Fruit fly (Drosophila melanogaster) whole organism, embryonic: ENCODE results near the gene Rab3-GAP.

Experiments used
- ATbp ChIP-seq: fragments of 200-800 bp; sonication (Bioruptor generic); optimal IDR thresholded peaks from 2 replicates; lab custom pipeline; 2017; ENCODE audit warnings: missing biosample characterization, mild to moderate bottlenecking, missing genetic modification characterization, missing genetic modification reagents
- CG10543 ChIP-seq: fragments of 200-800 bp; sonication (Bioruptor generic); optimal IDR thresholded peaks from 3 replicates; lab custom pipeline; 2017; ENCODE audit warnings: missing biosample characterization, mild to moderate bottlenecking, missing genetic modification characterization, moderate library complexity
- CG12744 ChIP-seq: fragments of 200-800 bp; sonication (Bioruptor generic); optimal IDR thresholded peaks from 2 replicates; lab custom pipeline; 2016; ENCODE audit warnings: missing biosample characterization, missing genetic modification characterization
- CG16779 ChIP-seq: fragments of 200-800 bp; sonication (Bioruptor generic); IDR thresholded peaks from 2 replicates; pipeline ENCODE4 v1.3.6; 2022; ENCODE audit warnings: missing biosample characterization, missing genetic modification characterization
- CG2678 ChIP-seq: fragments of 200-800 bp; sonication (Bioruptor generic); optimal IDR thresholded peaks from 3 replicates; lab custom pipeline; 2019; ENCODE audit warnings: missing biosample characterization, mild to moderate bottlenecking, missing genetic modification characterization, moderate library complexity
- CG30020 ChIP-seq: fragments of 200-800 bp; optimal IDR thresholded peaks from 2 replicates; lab custom pipeline; 2019; ENCODE audit warnings: missing biosample characterization, mild to moderate bottlenecking, missing genetic modification characterization, moderate library complexity
- CG3407 ChIP-seq: fragments of 200-800 bp; sonication (Bioruptor generic); optimal IDR thresholded peaks from 2 replicates; lab custom pipeline; 2018; ENCODE audit warnings: missing biosample characterization, mild to moderate bottlenecking, missing genetic modification characterization
- CG34376 ChIP-seq: fragments of 200-800 bp; sonication (Bioruptor generic); optimal IDR thresholded peaks from 2 replicates; lab custom pipeline; 2018; ENCODE audit warnings: missing biosample characterization, mild to moderate bottlenecking, missing genetic modification characterization
- CG4707 ChIP-seq: fragments of 200-800 bp; sonication (Bioruptor generic); optimal IDR thresholded peaks from 2 replicates; lab custom pipeline; 2018; ENCODE audit warnings: missing biosample characterization, mild to moderate bottlenecking, missing genetic modification characterization, moderate library complexity
- CG6254 ChIP-seq: fragments of 200-800 bp; sonication (Bioruptor generic); optimal IDR thresholded peaks from 3 replicates; lab custom pipeline; 2017; ENCODE audit warnings: mild to moderate bottlenecking, missing biosample characterization, missing genetic modification reagents, missing genetic modification characterization
- CG7271 ChIP-seq: fragments of 200-800 bp; sonication (Bioruptor generic); optimal IDR thresholded peaks from 2 replicates; lab custom pipeline; 2018; ENCODE audit warnings: missing biosample characterization, mild to moderate bottlenecking, missing genetic modification characterization, moderate library complexity
- CG7786 ChIP-seq: fragments of 200-800 bp; sonication (Bioruptor generic); optimal IDR thresholded peaks from 2 replicates; lab custom pipeline; 2016; ENCODE audit warnings: missing biosample characterization, missing genetic modification characterization
- CG8089 ChIP-seq: fragments of 200-800 bp; sonication (Bioruptor generic); optimal IDR thresholded peaks from 3 replicates; lab custom pipeline; 2016; ENCODE audit warnings: missing biosample characterization, missing genetic modification characterization
- CG8290 ChIP-seq, 3 experiments: fragments of 200-800 bp; sonication (Bioruptor generic); optimal IDR thresholded peaks; 2 replicates each; lab custom pipeline; 2016 to 2019; ENCODE audit warnings: missing biosample characterization in 3 of 3, missing genetic modification characterization in 3 of 3, mild to moderate bottlenecking in 2 of 3, moderate library complexity in 1 of 3
- CG8765 ChIP-seq: fragments of 200-800 bp; sonication (Bioruptor generic); IDR thresholded peaks from 2 replicates; pipeline ENCODE4 v1.3.6; 2022; ENCODE audit warnings: missing biosample characterization, missing genetic modification characterization
- CG9437 ChIP-seq: fragments of 200-800 bp; sonication (Bioruptor generic); optimal IDR thresholded peaks from 2 replicates; lab custom pipeline; 2018; ENCODE audit warnings: missing biosample characterization, mild to moderate bottlenecking, missing genetic modification characterization
- CG9932 ChIP-seq: fragments of 200-800 bp; sonication (Bioruptor generic); IDR thresholded peaks from 2 replicates; pipeline ENCODE4 v1.3.6; 2022; ENCODE audit warnings: missing biosample characterization, missing genetic modification characterization
- CTCF ChIP-seq: fragments of 200-800 bp; sonication (Bioruptor generic); optimal IDR thresholded peaks from 2 replicates; lab custom pipeline; 2017; ENCODE audit warnings: missing biosample characterization, mild to moderate bottlenecking, missing genetic modification characterization, moderate library complexity
- Chrac-16 ChIP-seq: fragments of 200-800 bp; sonication (Bioruptor generic); optimal IDR thresholded peaks from 3 replicates; lab custom pipeline; 2016; ENCODE audit warnings: missing biosample characterization, missing genetic modification characterization
- CoRest ChIP-seq: fragments of 200-800 bp; sonication (Bioruptor generic); optimal IDR thresholded peaks from 3 replicates; lab custom pipeline; 2018; ENCODE audit warnings: missing biosample characterization, mild to moderate bottlenecking, missing genetic modification characterization, moderate library complexity
- Deaf1 ChIP-seq: fragments of 200-800 bp; optimal IDR thresholded peaks from 3 replicates; lab custom pipeline; 2019; ENCODE audit warnings: missing biosample characterization, mild to moderate bottlenecking, missing genetic modification characterization, moderate library complexity
- HLH54F ChIP-seq: fragments of 200-800 bp; sonication (Bioruptor generic); optimal IDR thresholded peaks from 3 replicates; lab custom pipeline; 2016; ENCODE audit warnings: missing biosample characterization, missing genetic modification characterization
- Hmx ChIP-seq: fragments of 200-800 bp; sonication (Bioruptor generic); optimal IDR thresholded peaks from 2 replicates; lab custom pipeline; 2016; ENCODE audit warnings: missing biosample characterization, missing genetic modification characterization
- Lhr ChIP-seq: fragments of 200-800 bp; sonication (Bioruptor generic); optimal IDR thresholded peaks from 3 replicates; lab custom pipeline; 2017; ENCODE audit warnings: mild to moderate bottlenecking, missing biosample characterization, missing genetic modification reagents, missing genetic modification characterization
- MESR4 ChIP-seq: fragments of 200-800 bp; sonication (Bioruptor generic); optimal IDR thresholded peaks from 2 replicates; lab custom pipeline; 2018; ENCODE audit warnings: missing biosample characterization, mild to moderate bottlenecking, missing genetic modification characterization, moderate library complexity
- Max ChIP-seq: fragments of 200-800 bp; sonication (Bioruptor generic); optimal IDR thresholded peaks from 2 replicates; lab custom pipeline; 2016; ENCODE audit warnings: missing biosample characterization, mild to moderate bottlenecking, missing genetic modification characterization
- Mes4 ChIP-seq: fragments of 200-800 bp; sonication (Bioruptor generic); optimal IDR thresholded peaks from 2 replicates; lab custom pipeline; 2016; ENCODE audit warnings: missing biosample characterization, missing genetic modification characterization
- Nf-YC ChIP-seq: fragments of 200-800 bp; optimal IDR thresholded peaks from 3 replicates; lab custom pipeline; 2019; ENCODE audit warnings: missing biosample characterization, mild to moderate bottlenecking, missing genetic modification characterization, moderate library complexity
- Side ChIP-seq: fragments of 200-800 bp; sonication (Bioruptor generic); optimal IDR thresholded peaks from 2 replicates; lab custom pipeline; 2016; ENCODE audit warnings: missing biosample characterization, missing genetic modification characterization
- crc ChIP-seq: fragments of 200-800 bp; sonication (Bioruptor generic); optimal IDR thresholded peaks from 2 replicates; lab custom pipeline; 2016; ENCODE audit warnings: missing biosample characterization, missing genetic modification characterization
- crol ChIP-seq: fragments of 200-800 bp; sonication (Bioruptor generic); IDR thresholded peaks from 2 replicates; pipeline ENCODE4 v1.3.6; 2022; ENCODE audit warnings: missing biosample characterization, missing genetic modification characterization
- cwo ChIP-seq: fragments of 200-800 bp; sonication (Bioruptor generic); optimal IDR thresholded peaks from 3 replicates; lab custom pipeline; 2017; ENCODE audit warnings: missing biosample characterization, missing genetic modification characterization, mild to moderate bottlenecking, moderate library complexity, missing genetic modification reagents
- esg ChIP-seq: fragments of 200-800 bp; sonication (Bioruptor generic); conservative IDR thresholded peaks from 2 replicates; pipeline ENCODE4 v1.3.6; 2022; ENCODE audit warnings: missing biosample characterization, missing genetic modification characterization
- gfzf ChIP-seq: fragments of 200-800 bp; sonication (Bioruptor generic); optimal IDR thresholded peaks from 2 replicates; lab custom pipeline; 2016; ENCODE audit warnings: missing biosample characterization, mild to moderate bottlenecking, missing genetic modification characterization, moderate library complexity
- hbn ChIP-seq: fragments of 200-800 bp; sonication (Bioruptor generic); IDR thresholded peaks from 2 replicates; pipeline ENCODE4 v1.3.6; 2022; ENCODE audit warnings: missing biosample characterization, missing genetic modification characterization; ENCODE audit not compliant: partially characterized antibody
- her ChIP-seq: fragments of 200-800 bp; sonication (Bioruptor generic); optimal IDR thresholded peaks from 2 replicates; lab custom pipeline; 2016; ENCODE audit warnings: missing biosample characterization, missing genetic modification characterization
- jigr1 ChIP-seq: fragments of 200-800 bp; sonication (Bioruptor generic); IDR thresholded peaks from 3 replicates; pipeline ENCODE4 v1.3.6; 2022; ENCODE audit warnings: missing biosample characterization, missing genetic modification characterization
- ken ChIP-seq: fragments of 200-800 bp; sonication (Bioruptor generic); IDR thresholded peaks from 3 replicates; pipeline ENCODE4 v1.3.6; 2022; ENCODE audit warnings: missing biosample characterization, missing genetic modification characterization
- lov ChIP-seq, 2 experiments: fragments of 200-800 bp in 1 of 2; fragments of >200 bp in 1 of 2; sonication (Bioruptor generic) in 1 of 2; IDR thresholded peaks in 1 of 2; optimal IDR thresholded peaks in 1 of 2; 2 replicates in 1 of 2; 3 replicates in 1 of 2; pipeline versions ENCODE4 v1.3.6 to Lab custom; 2017 to 2022; ENCODE audit warnings: missing biosample characterization in 1 of 2, missing genetic modification characterization in 1 of 2
- oc ChIP-seq: fragments of 200-800 bp; sonication (Bioruptor generic); optimal IDR thresholded peaks from 2 replicates; lab custom pipeline; 2018; ENCODE audit warnings: missing biosample characterization, mild to moderate bottlenecking, missing genetic modification characterization, moderate library complexity
- pnt ChIP-seq: fragments of 200-800 bp; sonication (Bioruptor generic); optimal IDR thresholded peaks from 3 replicates; lab custom pipeline; 2016; ENCODE audit warnings: missing biosample characterization, missing genetic modification characterization
- repo ChIP-seq: fragments of 200-800 bp; sonication (Bioruptor generic); optimal IDR thresholded peaks from 2 replicates; lab custom pipeline; 2016; ENCODE audit warnings: missing biosample characterization, missing genetic modification characterization
- ro ChIP-seq: fragments of 200-800 bp; sonication (Bioruptor generic); IDR thresholded peaks from 2 replicates; pipeline ENCODE4 v1.3.6; 2022; ENCODE audit warnings: missing biosample characterization, missing genetic modification characterization
- run ChIP-seq: fragments of 200-800 bp; sonication (Bioruptor generic); optimal IDR thresholded peaks from 3 replicates; lab custom pipeline; 2018; ENCODE audit warnings: missing biosample characterization, mild to moderate bottlenecking, missing genetic modification characterization
- tgo ChIP-seq: fragments of 200-800 bp; sonication (Bioruptor generic); IDR thresholded peaks from 3 replicates; pipeline ENCODE4 v1.3.6; 2022; ENCODE audit warnings: missing biosample characterization, missing genetic modification characterization
- unpg ChIP-seq: fragments of 200-800 bp; sonication (Bioruptor generic); optimal IDR thresholded peaks from 3 replicates; lab custom pipeline; 2018; ENCODE audit warnings: missing biosample characterization, mild to moderate bottlenecking, missing genetic modification characterization, moderate library complexity
- vnd ChIP-seq: fragments of 200-800 bp; sonication (Bioruptor generic); IDR thresholded peaks from 3 replicates; pipeline ENCODE4 v1.3.6; 2022; ENCODE audit warnings: missing biosample characterization, missing genetic modification characterization; ENCODE audit not compliant: partially characterized antibody
- vvl ChIP-seq: fragments of 200-800 bp; sonication (Bioruptor generic); IDR thresholded peaks from 2 replicates; pipeline ENCODE4 v1.3.6; 2022; ENCODE audit warnings: missing biosample characterization, missing genetic modification characterization
- zfh1 ChIP-seq: fragments of 200-800 bp; sonication (Bioruptor generic); IDR thresholded peaks from 3 replicates; pipeline ENCODE4 v1.3.6; 2022; ENCODE audit warnings: missing biosample characterization, missing genetic modification characterization

Rab3-GAP gene

DNA sequence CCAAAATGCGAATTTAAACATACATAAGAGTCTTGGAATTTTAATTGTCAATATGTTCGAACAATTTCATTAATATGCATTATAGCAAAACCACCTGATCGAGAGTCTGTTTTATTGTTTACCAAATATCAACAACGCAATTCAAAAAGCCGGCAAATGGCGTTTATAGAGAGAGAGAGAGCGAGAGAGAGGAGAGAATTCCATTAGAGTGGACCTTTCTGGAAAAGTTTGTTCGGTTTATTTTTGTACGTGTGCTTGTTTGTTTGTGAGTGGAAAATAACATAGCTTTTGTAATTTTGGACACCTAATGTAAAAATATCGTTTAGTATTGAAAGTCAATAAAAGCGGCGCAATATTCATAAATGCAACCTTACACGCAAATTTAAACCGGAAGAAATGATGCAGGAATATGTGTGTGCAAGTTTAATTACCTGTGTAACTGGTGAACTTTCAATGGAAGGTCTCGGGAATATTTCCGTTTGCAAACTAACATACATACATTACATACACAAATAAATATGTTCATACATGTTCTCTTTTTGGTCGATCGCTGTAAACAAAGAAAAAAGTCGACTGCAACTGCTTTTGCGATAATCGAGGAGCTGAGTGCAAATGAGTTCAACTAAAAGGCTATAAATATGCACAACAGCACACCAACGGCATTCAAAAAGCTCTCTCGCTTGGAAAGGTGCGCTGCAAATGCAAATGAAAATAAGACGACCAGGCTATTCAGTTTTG lies 18.2 kb downstream of the Rab3-GAP start, which contains the start of gene CG6785 (continued):
- no peak for TF ChIP-seq tgo (GFP tag; lab: Robert Waterston, UW)
- TF ChIP-seq Hmx (GFP tag; lab: Kevin White, UChicago), result no peak
- no peak for TF ChIP-seq vnd (GFP tag; lab: Robert Waterston, UW)
- TF ChIP-seq CG3407 (GFP tag; lab: Kevin White, UChicago), result peak; percentile 93
- TF ChIP-seq ro (GFP tag; lab: Robert Waterston, UW), result no peak
- TF ChIP-seq vvl (GFP tag; lab: Robert Waterston, UW), result peak; percentile 77
- TF ChIP-seq CG2678 (tag; lab: Kevin White, UChicago), result peak; percentile 86
- 0 out of 2 replicates have a peak, but pooled peaks have one; percentile 19 for TF ChIP-seq CG16779
- TF ChIP-seq hbn (GFP tag; lab: Robert Waterston, UW), result no peak
- peak; percentile 70 for TF ChIP-seq CoRest (tag; lab: Kevin White, UChicago)
- no peak for TF ChIP-seq ken
- peak; percentile 82 for TF ChIP-seq CG6254 (GFP tag; lab: Kevin White, UChicago)
- TF ChIP-seq esg (GFP tag; lab: Robert Waterston, UW), result no peak
- TF ChIP-seq MESR4 (GFP tag; lab: Kevin White, UChicago), result peak; percentile 48
- TF ChIP-seq CG10543 (GFP tag; lab: Kevin White, UChicago), result peak; percentile 93
- TF ChIP-seq run (tag; lab: Kevin White, UChicago), result peak; percentile 88
- TF ChIP-seq CG30020 (tag; lab: Kevin White, UChicago), result peak; percentile 24
- TF ChIP-seq ATbp (GFP tag; lab: Kevin White, UChicago), result peak; percentile 98
- peak; percentile 74 for TF ChIP-seq CG8290 (GFP tag; optimal IDR thresholded peaks at IDR 0.05; lab: Kevin White, UChicago)
- TF ChIP-seq CG8290 (tag; optimal IDR thresholded peaks at IDR 0.05; lab: Kevin White, UChicago), result peak; percentile 84 to 93
- TF ChIP-seq Max (GFP tag; lab: Kevin White, UChicago), result peak; percentile 56
- peak; percentile 37 for TF ChIP-seq Deaf1
- peak; percentile 81 for TF ChIP-seq unpg (GFP tag; lab: Kevin White, UChicago)
- peak; percentile 72 for TF ChIP-seq Side
- peak; percentile 91 for TF ChIP-seq CG34376 (GFP tag; lab: Kevin White, UChicago)
- TF ChIP-seq CG8089 (GFP tag; lab: Kevin White, UChicago), result peak; percentile 88
- peak; percentile 91 for TF ChIP-seq Mes4 (GFP tag; lab: Kevin White, UChicago)
- TF ChIP-seq CG7271 (tag; lab: Kevin White, UChicago), result peak; percentile 18
- TF ChIP-seq CG8765 (GFP tag; lab: Robert Waterston, UW), result no peak
- TF ChIP-seq crc, result peak; percentile 83
- TF ChIP-seq zfh1 (GFP tag; lab: Robert Waterston, UW), result 0 out of 3 replicates have a peak, but pooled peaks have one; percentile 34
- TF ChIP-seq repo (GFP tag; lab: Kevin White, UChicago), result peak; percentile 81
- TF ChIP-seq lov (optimal IDR thresholded peaks at IDR 0.05; lab: Kevin White, UChicago), result no peak
- no peak for TF ChIP-seq lov (GFP tag; IDR thresholded peaks at IDR 0.05; lab: Robert Waterston, UW)
- TF ChIP-seq her (GFP tag; lab: Kevin White, UChicago), result peak; percentile 91
- no peak for TF ChIP-seq jigr1 (GFP tag; lab: Robert Waterston, UW)
- peak; percentile 69 for TF ChIP-seq CG7786 (GFP tag; lab: Kevin White, UChicago)
- peak; percentile 78 for TF ChIP-seq Lhr (GFP tag; lab: Kevin White, UChicago)
- peak; percentile 57 for TF ChIP-seq Nf-YC
- TF ChIP-seq cwo (GFP tag; lab: Kevin White, UChicago), result peak; percentile 60
- TF ChIP-seq pnt (GFP tag; lab: Kevin White, UChicago), result peak; percentile 74
- TF ChIP-seq CG4707 (GFP tag; lab: Kevin White, UChicago), result peak; percentile 95
- peak; percentile 30; the same call in 1 of the 2 replicates for TF ChIP-seq CG9932 (GFP tag; lab: Robert Waterston, UW)
- TF ChIP-seq gfzf (GFP tag; lab: Kevin White, UChicago), result peak; percentile 1
- peak; percentile 77 for TF ChIP-seq oc (tag; lab: Kevin White, UChicago)
- no peak for TF ChIP-seq crol
- TF ChIP-seq CG12744 (GFP tag; lab: Kevin White, UChicago), result peak; percentile 88
- peak; percentile 25 for TF ChIP-seq CG9437 (GFP tag; lab: Kevin White, UChicago)
- TF ChIP-seq Chrac-16 (GFP tag; lab: Kevin White, UChicago), result peak; percentile 19
- TF ChIP-seq CTCF (GFP tag; lab: Kevin White, UChicago), result peak; percentile 55
- TF ChIP-seq HLH54F, result peak; percentile 61
